Fruit fly (Drosophila melanogaster): ENCODE results near the gene SsRbeta.
A peak's percentile ranks its signal among the peaks of the same experiment; 100 is the strongest.

The SsRbeta gene

DNA sequence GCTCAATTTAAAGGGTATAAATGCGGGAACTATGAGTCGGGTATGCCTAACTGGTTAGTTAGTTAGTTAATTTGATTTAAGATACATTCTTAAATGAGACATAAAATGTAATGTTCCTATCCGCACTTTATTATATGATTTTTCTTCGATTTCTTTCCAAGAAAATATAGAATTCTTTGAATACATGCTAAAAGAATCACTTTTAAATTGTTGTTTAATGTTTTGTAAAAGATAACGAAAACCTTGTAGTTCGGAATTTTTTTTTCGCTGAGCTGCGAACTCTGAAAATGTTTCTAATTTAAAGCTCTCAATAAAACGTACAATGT, 30.6 kb downstream of the SsRbeta start:
- TF ChIP-seq CG4318 (GFP tag; optimal IDR thresholded peaks at IDR 0.05) (peak; percentile 1), Eip78C (GFP tag) (peak; percentile 69), svp (GFP tag) (peak; percentile 59), Hr4 (GFP tag; optimal IDR thresholded peaks at IDR 0.05) (peak; percentile 10), CG9139 (GFP tag; optimal IDR thresholded peaks at IDR 0.05) (no peak), Sox14 (GFP tag; optimal IDR thresholded peaks at IDR 0.05) (no peak), OdsH (GFP tag; optimal IDR thresholded peaks at IDR 0.05) (peak; percentile 11)

DNA sequence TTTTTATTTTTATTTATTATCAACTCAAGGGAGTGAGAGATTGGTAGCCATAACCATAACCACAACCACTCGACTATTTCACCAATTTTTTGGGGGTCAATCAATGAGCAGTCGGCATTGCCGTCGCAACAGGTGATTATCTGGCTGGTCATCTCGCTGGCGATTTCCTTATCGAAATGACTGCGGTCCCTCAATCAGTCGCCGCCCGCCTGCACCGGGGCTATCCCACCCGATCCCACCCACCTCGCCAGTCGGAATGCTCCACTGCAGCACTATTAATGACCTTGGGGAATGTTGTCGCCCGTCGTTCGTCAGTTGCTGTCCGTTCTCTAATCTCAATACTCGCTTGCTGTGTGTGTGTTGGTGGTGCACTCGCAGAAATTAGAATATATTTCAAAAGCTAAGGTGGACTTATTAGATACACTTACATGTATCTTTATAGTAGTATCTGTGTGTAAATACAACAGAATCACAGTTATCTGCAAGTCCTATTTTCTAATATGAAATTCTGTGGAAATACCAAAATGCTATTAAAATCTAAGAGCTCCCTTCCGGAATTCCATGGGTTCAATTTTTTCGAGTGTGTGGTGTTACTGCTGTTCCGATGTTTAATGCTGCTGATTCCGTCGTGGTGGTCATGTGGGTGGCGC, 31.1 kb downstream of the SsRbeta start:
- TF ChIP-seq Hr38 (GFP tag; optimal IDR thresholded peaks at IDR 0.05) (no peak), Smox (GFP tag; optimal IDR thresholded peaks at IDR 0.05) (peak; percentile 32), CG6808 (GFP tag; optimal IDR thresholded peaks at IDR 0.05) (no peak), Gug (GFP tag; IDR thresholded peaks at IDR 0.05) (0 out of 2 replicates have a peak, but pooled peaks have one; percentile 17), Sox15 (GFP tag; optimal IDR thresholded peaks at IDR 0.05) (no peak), CG8319 (GFP tag; optimal IDR thresholded peaks at IDR 0.05) (no peak), dsx (GFP tag; optimal IDR thresholded peaks at IDR 0.05; ENCODE audit: poor library complexity, severe bottlenecking) (no peak), CG11902 (GFP tag; optimal IDR thresholded peaks at IDR 0.05) (no peak), Eip75B (GFP tag; optimal IDR thresholded peaks at IDR 0.05) (peak; percentile 12), Ets96B (tag; optimal IDR thresholded peaks at IDR 0.05) (no peak), dac (GFP tag; optimal IDR thresholded peaks at IDR 0.05) (no peak), Lpt (GFP tag; optimal IDR thresholded peaks at IDR 0.05) (no peak), CG31627 (GFP tag; optimal IDR thresholded peaks at IDR 0.05) (peak; percentile 28), acj6 (GFP tag; optimal IDR thresholded peaks at IDR 0.05) (peak; percentile 39), Sox14 (GFP tag; optimal IDR thresholded peaks at IDR 0.05) (peak; percentile 32), Eip78C (GFP tag) (peak; percentile 73), CG1621 (tag; optimal IDR thresholded peaks at IDR 0.05) (no peak), Eip93F (GFP tag; optimal IDR thresholded peaks at IDR 0.05) (no peak), esn (GFP tag; optimal IDR thresholded peaks at IDR 0.05) (peak; percentile 22), spab (GFP tag; optimal IDR thresholded peaks at IDR 0.05) (peak; percentile 7), CG8119 (GFP tag; IDR thresholded peaks at IDR 0.05) (peak; percentile 57), fkh (GFP tag; optimal IDR thresholded peaks at IDR 0.05) (no peak), Blimp-1 (GFP tag; optimal IDR thresholded peaks at IDR 0.05) (no peak), cyc (GFP tag; optimal IDR thresholded peaks at IDR 0.05) (no peak), CG9139 (GFP tag; optimal IDR thresholded peaks at IDR 0.05) (no peak), CG3919 (GFP tag; optimal IDR thresholded peaks at IDR 0.05) (peak; percentile 22), CG6163 (GFP tag; IDR thresholded peaks at IDR 0.05) (no peak), ss (GFP tag; optimal IDR thresholded peaks at IDR 0.05) (no peak), eg (GFP tag; IDR thresholded peaks at IDR 0.05) (no peak; the same call in 2 of the 3 replicates), Hr39 (GFP tag; optimal IDR thresholded peaks at IDR 0.05) (peak; percentile 32), CG11762 (GFP tag; optimal IDR thresholded peaks at IDR 0.05; ENCODE audit: insufficient read depth) (no peak), CG10631 (GFP tag; optimal IDR thresholded peaks at IDR 0.05) (peak; percentile 46), CG7368 (GFP tag; optimal IDR thresholded peaks at IDR 0.05) (no peak), OdsH (GFP tag; optimal IDR thresholded peaks at IDR 0.05) (peak; percentile 44), lz (GFP tag; optimal IDR thresholded peaks at IDR 0.05) (peak; percentile 3), svp (GFP tag) (no peak), CG10669 (GFP tag; optimal IDR thresholded peaks at IDR 0.05) (peak; percentile 22), Hr4 (GFP tag; optimal IDR thresholded peaks at IDR 0.05) (peak; percentile 51), CG34406 (GFP tag; optimal IDR thresholded peaks at IDR 0.05) (peak; percentile 12), vri (GFP tag; optimal IDR thresholded peaks at IDR 0.05) (no peak), CG3032 (tag; optimal IDR thresholded peaks at IDR 0.05) (peak; percentile 22), CG4318 (GFP tag; optimal IDR thresholded peaks at IDR 0.05) (peak; percentile 7), fd85E (GFP tag; optimal IDR thresholded peaks at IDR 0.05) (no peak), CG15336 (GFP tag; IDR thresholded peaks at IDR 0.05) (peak; percentile 62), CG6792 (GFP tag; optimal IDR thresholded peaks at IDR 0.05) (peak; percentile 1), CG16779 (tag; optimal IDR thresholded peaks at IDR 0.05) (no peak), Sox102F (GFP tag; optimal IDR thresholded peaks at IDR 0.05) (no peak), CG11294 (GFP tag; IDR thresholded peaks at IDR 0.05) (no peak), CG6276 (GFP tag; optimal IDR thresholded peaks at IDR 0.05) (no peak)

Data from whole organism, prepupa.